Worm (Caenorhabditis elegans) whole organism, young adult: ENCODE data around the gene Y53C12A.3.

ENCODE experiments used
- F55B11.4 ChIP-seq: sonication (generic microtip); optimal IDR thresholded peaks from 2 replicates; lab custom pipeline; 2016; ENCODE audit warnings: missing compliant biosample characterization, missing genetic modification characterization, borderline replicate concordance; ENCODE audit not compliant: insufficient read depth
- Y79H2A.3 ChIP-seq: fragments of 200-800 bp; sonication (Bioruptor generic); conservative IDR thresholded peaks from 2 replicates; pipeline ENCODE4 v1.3.6; 2022; ENCODE audit warnings: missing genetic modification reagents, missing genetic modification characterization, missing compliant biosample characterization
- aptf-2 ChIP-seq: fragments of 200-800 bp; sonication (Bioruptor generic); conservative IDR thresholded peaks from 2 replicates; pipeline ENCODE4 v1.3.6; 2022; ENCODE audit warnings: missing genetic modification reagents, missing genetic modification characterization, missing compliant biosample characterization

DNA sequence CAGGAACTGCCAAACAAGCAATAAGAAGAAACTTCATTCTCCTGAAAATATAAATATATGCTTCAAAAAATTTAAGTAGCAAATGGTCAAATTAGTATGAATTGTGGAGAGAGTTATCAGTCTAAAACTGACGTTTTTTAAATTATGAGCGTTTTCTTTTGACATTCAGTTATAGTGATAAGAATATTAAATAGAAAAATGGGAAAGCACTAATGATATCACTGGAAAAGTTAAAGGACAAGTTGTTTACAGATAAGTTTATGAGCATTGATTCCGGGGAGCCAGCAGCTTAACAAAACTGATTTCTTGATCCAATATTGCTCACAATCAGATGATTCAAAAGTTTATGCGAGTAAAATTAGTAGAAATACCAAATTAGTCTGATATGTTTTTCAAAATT is 45.7 kb downstream of the Y53C12A.3 start, which contains the start of gene ZK1320.3:
- TF ChIP-seq Y79H2A.3 (GFP tag; lab: Robert Waterston, UW) (no peak), aptf-2 (no peak), F55B11.4 (no peak)
